Fruit fly (Drosophila melanogaster) whole organism, embryonic: ENCODE results near the gene mib2.

Source experiments
- ATbp ChIP-seq: fragments of 200-800 bp; sonication (Bioruptor generic); optimal IDR thresholded peaks from 2 replicates; lab custom pipeline; 2017; ENCODE audit warnings: missing biosample characterization, mild to moderate bottlenecking, missing genetic modification characterization, missing genetic modification reagents
- Asciz ChIP-seq: fragments of 200-800 bp; sonication (Bioruptor generic); optimal IDR thresholded peaks from 2 replicates; lab custom pipeline; 2017; ENCODE audit warnings: missing biosample characterization, mild to moderate bottlenecking, missing genetic modification characterization, missing genetic modification reagents
- CG11504 ChIP-seq: fragments of 200-800 bp; sonication (Bioruptor generic); optimal IDR thresholded peaks from 3 replicates; lab custom pipeline; 2019; ENCODE audit warnings: missing biosample characterization, mild to moderate bottlenecking, missing genetic modification characterization, moderate library complexity
- CG12219 ChIP-seq: fragments of 200-800 bp; sonication (Bioruptor generic); optimal IDR thresholded peaks from 3 replicates; lab custom pipeline; 2018; ENCODE audit warnings: missing biosample characterization, mild to moderate bottlenecking, missing genetic modification characterization
- CG14710 ChIP-seq: fragments of 200-800 bp; sonication (Bioruptor generic); optimal IDR thresholded peaks from 3 replicates; lab custom pipeline; 2019; ENCODE audit warnings: missing biosample characterization, mild to moderate bottlenecking, missing genetic modification characterization, moderate library complexity
- CG1603 ChIP-seq: fragments of 200-800 bp; sonication (Bioruptor generic); optimal IDR thresholded peaks from 2 replicates; lab custom pipeline; 2019; ENCODE audit warnings: missing biosample characterization, mild to moderate bottlenecking, missing genetic modification characterization, moderate library complexity
- CG17612 ChIP-seq: fragments of 200-800 bp; sonication (Bioruptor generic); IDR thresholded peaks from 2 replicates; pipeline ENCODE4 v1.3.6; 2022; ENCODE audit warnings: missing biosample characterization, missing genetic modification characterization
- CG17802 ChIP-seq: fragments of 200-800 bp; sonication (Bioruptor generic); optimal IDR thresholded peaks from 2 replicates; lab custom pipeline; 2018; ENCODE audit warnings: missing biosample characterization, mild to moderate bottlenecking, missing genetic modification characterization, moderate library complexity
- CG17912 ChIP-seq: fragments of 200-800 bp; sonication (Bioruptor generic); optimal IDR thresholded peaks from 2 replicates; lab custom pipeline; 2018; ENCODE audit warnings: missing biosample characterization, mild to moderate bottlenecking, missing genetic modification characterization
- CG2129 ChIP-seq: fragments of 200-800 bp; sonication (Bioruptor generic); IDR thresholded peaks from 2 replicates; pipeline ENCODE4 v1.3.6; 2022; ENCODE audit warnings: missing biosample characterization, missing genetic modification characterization; ENCODE audit not compliant: partially characterized antibody
- CG31224 ChIP-seq: fragments of 200-800 bp; sonication (Bioruptor generic); IDR thresholded peaks from 2 replicates; pipeline ENCODE4 v1.3.6; 2022; ENCODE audit warnings: missing biosample characterization, missing genetic modification characterization
- CG3995 ChIP-seq: fragments of 200-800 bp; sonication (Bioruptor generic); optimal IDR thresholded peaks from 3 replicates; lab custom pipeline; 2016; ENCODE audit warnings: missing biosample characterization, missing genetic modification characterization
- CG43689 ChIP-seq: fragments of 200-800 bp; sonication (Bioruptor generic); IDR thresholded peaks from 2 replicates; pipeline ENCODE4 v1.3.6; 2022; ENCODE audit warnings: missing biosample characterization, missing genetic modification characterization
- CG6254 ChIP-seq: fragments of 200-800 bp; sonication (Bioruptor generic); optimal IDR thresholded peaks from 3 replicates; lab custom pipeline; 2017; ENCODE audit warnings: mild to moderate bottlenecking, missing biosample characterization, missing genetic modification reagents, missing genetic modification characterization
- CG8944 ChIP-seq: fragments of 200-800 bp; sonication (Bioruptor generic); optimal IDR thresholded peaks from 3 replicates; lab custom pipeline; 2016; ENCODE audit warnings: missing biosample characterization, missing genetic modification characterization
- Doc3 ChIP-seq: fragments of 200-800 bp; sonication (Bioruptor generic); IDR thresholded peaks from 3 replicates; pipeline ENCODE4 v1.3.6; 2022; ENCODE audit warnings: missing biosample characterization, missing genetic modification characterization; ENCODE audit not compliant: partially characterized antibody
- Ets97D ChIP-seq: fragments of 200-800 bp; sonication (Bioruptor generic); optimal IDR thresholded peaks from 3 replicates; lab custom pipeline; 2016; ENCODE audit warnings: missing biosample characterization, missing genetic modification characterization
- Fer2 ChIP-seq: fragments of 200-800 bp; sonication (Bioruptor generic); optimal IDR thresholded peaks from 2 replicates; lab custom pipeline; 2018; ENCODE audit warnings: missing biosample characterization, mild to moderate bottlenecking, missing genetic modification characterization, moderate library complexity
- GATAe ChIP-seq: fragments of 200-800 bp; sonication (Bioruptor generic); conservative IDR thresholded peaks from 2 replicates; pipeline ENCODE4 v1.3.6; 2022; ENCODE audit warnings: missing biosample characterization, missing genetic modification characterization
- HLH3B ChIP-seq: fragments of 200-800 bp; sonication (Bioruptor generic); IDR thresholded peaks from 2 replicates; pipeline ENCODE4 v1.3.6; 2022; ENCODE audit warnings: missing biosample characterization, missing genetic modification characterization
- HmgD ChIP-seq: fragments of 200-800 bp; sonication (Bioruptor generic); optimal IDR thresholded peaks from 3 replicates; lab custom pipeline; 2016; ENCODE audit warnings: missing biosample characterization, missing genetic modification characterization
- MBD-R2 ChIP-seq: fragments of 200-800 bp; sonication (Bioruptor generic); IDR thresholded peaks from 2 replicates; pipeline ENCODE4 v1.3.6; 2022; ENCODE audit warnings: missing biosample characterization, missing genetic modification characterization
- MTF-1 ChIP-seq: fragments of 200-800 bp; sonication (Bioruptor generic); optimal IDR thresholded peaks from 2 replicates; lab custom pipeline; 2018; ENCODE audit warnings: missing biosample characterization, mild to moderate bottlenecking, missing genetic modification characterization, borderline replicate concordance
- Med ChIP-seq: fragments of 200-800 bp; sonication (Bioruptor generic); peaks from one replicate; lab custom pipeline; 2016; ENCODE audit warnings: missing biosample characterization, missing genetic modification characterization, mild to moderate bottlenecking, inconsistent platforms, moderate library complexity
- NC2β ChIP-seq: fragments of 200-800 bp; sonication (Bioruptor generic); optimal IDR thresholded peaks from 2 replicates; lab custom pipeline; 2016; ENCODE audit warnings: missing biosample characterization, missing genetic modification characterization
- Oli ChIP-seq: fragments of 200-800 bp; sonication (Bioruptor generic); optimal IDR thresholded peaks from 2 replicates; lab custom pipeline; 2018; ENCODE audit warnings: missing biosample characterization, mild to moderate bottlenecking, missing genetic modification characterization, moderate library complexity
- Spps ChIP-seq: fragments of 200-800 bp; sonication (Bioruptor generic); optimal IDR thresholded peaks from 2 replicates; lab custom pipeline; 2018; ENCODE audit warnings: missing biosample characterization, mild to moderate bottlenecking, missing genetic modification characterization
- bowl ChIP-seq: fragments of 200-800 bp; sonication (Bioruptor generic); IDR thresholded peaks from 2 replicates; pipeline ENCODE4 v1.3.6; 2022; ENCODE audit warnings: missing biosample characterization, missing genetic modification characterization
- bsh ChIP-seq, 2 experiments: fragments of 200-800 bp; sonication (Bioruptor generic); optimal IDR thresholded peaks; 2 replicates each; lab custom pipeline; 2017 to 2018; ENCODE audit warnings: mild to moderate bottlenecking in 2 of 2, missing biosample characterization in 2 of 2, missing genetic modification characterization in 2 of 2, moderate library complexity in 1 of 2
- cad ChIP-seq: fragments of >200 bp; optimal IDR thresholded peaks from 2 replicates; lab custom pipeline; 2017; ENCODE audit warnings: missing biosample characterization, missing genetic modification characterization
- cg ChIP-seq: fragments of 200-800 bp; sonication (Bioruptor generic); optimal IDR thresholded peaks from 3 replicates; lab custom pipeline; 2019; ENCODE audit warnings: missing biosample characterization, mild to moderate bottlenecking, missing genetic modification characterization, moderate library complexity
- ci ChIP-seq: fragments of 200-800 bp; sonication (Bioruptor generic); IDR thresholded peaks from 3 replicates; pipeline ENCODE4 v1.3.6; 2022; ENCODE audit warnings: missing biosample characterization, missing genetic modification characterization
- ind ChIP-seq: fragments of 200-800 bp; sonication (Bioruptor generic); optimal IDR thresholded peaks from 3 replicates; lab custom pipeline; 2016; ENCODE audit warnings: missing biosample characterization, missing genetic modification characterization
- lilli ChIP-seq: fragments of 200-800 bp; sonication (Bioruptor generic); optimal IDR thresholded peaks from 3 replicates; lab custom pipeline; 2016; ENCODE audit warnings: missing biosample characterization, missing genetic modification characterization
- lov ChIP-seq, 2 experiments: fragments of 200-800 bp in 1 of 2; fragments of >200 bp in 1 of 2; sonication (Bioruptor generic) in 1 of 2; IDR thresholded peaks in 1 of 2; optimal IDR thresholded peaks in 1 of 2; 2 replicates in 1 of 2; 3 replicates in 1 of 2; pipeline versions ENCODE4 v1.3.6 to Lab custom; 2017 to 2022; ENCODE audit warnings: missing biosample characterization in 1 of 2, missing genetic modification characterization in 1 of 2
- org-1 ChIP-seq: fragments of 200-800 bp; sonication (Bioruptor generic); optimal IDR thresholded peaks from 2 replicates; lab custom pipeline; 2017; ENCODE audit warnings: missing biosample characterization, missing genetic modification characterization
- pzg ChIP-seq: fragments of 200-800 bp; sonication (Bioruptor generic); optimal IDR thresholded peaks from 3 replicates; lab custom pipeline; 2018; ENCODE audit warnings: missing biosample characterization, mild to moderate bottlenecking, missing genetic modification characterization, moderate library complexity
- schlank ChIP-seq: fragments of 200-800 bp; sonication (Bioruptor generic); optimal IDR thresholded peaks from 2 replicates; lab custom pipeline; 2018; ENCODE audit warnings: missing biosample characterization, mild to moderate bottlenecking, missing genetic modification characterization
- slbo ChIP-seq: fragments of 200-800 bp; sonication (Bioruptor generic); IDR thresholded peaks from 2 replicates; pipeline ENCODE4 v1.3.6; 2022; ENCODE audit warnings: missing biosample characterization, missing genetic modification characterization
- slp2 ChIP-seq: fragments of 200-800 bp; sonication (Bioruptor generic); optimal IDR thresholded peaks from 2 replicates; lab custom pipeline; 2016; ENCODE audit warnings: missing biosample characterization, missing genetic modification characterization
- sna ChIP-seq: fragments of 200-800 bp; sonication (Bioruptor generic); IDR thresholded peaks from 2 replicates; pipeline ENCODE4 v1.3.6; 2022; ENCODE audit warnings: missing biosample characterization, missing genetic modification characterization; ENCODE audit not compliant: partially characterized antibody
- stwl ChIP-seq: fragments of 200-800 bp; sonication (Bioruptor generic); optimal IDR thresholded peaks from 3 replicates; lab custom pipeline; 2018; ENCODE audit warnings: missing biosample characterization, mild to moderate bottlenecking, missing genetic modification characterization, moderate library complexity
- tgo ChIP-seq: fragments of 200-800 bp; sonication (Bioruptor generic); IDR thresholded peaks from 3 replicates; pipeline ENCODE4 v1.3.6; 2022; ENCODE audit warnings: missing biosample characterization, missing genetic modification characterization
- unpg ChIP-seq: fragments of 200-800 bp; sonication (Bioruptor generic); optimal IDR thresholded peaks from 3 replicates; lab custom pipeline; 2018; ENCODE audit warnings: missing biosample characterization, mild to moderate bottlenecking, missing genetic modification characterization, moderate library complexity
- wek ChIP-seq: fragments of 200-800 bp; sonication (Bioruptor generic); optimal IDR thresholded peaks from 3 replicates; lab custom pipeline; 2018; ENCODE audit warnings: missing biosample characterization, mild to moderate bottlenecking, missing genetic modification characterization, moderate library complexity

The mib2 gene

DNA sequence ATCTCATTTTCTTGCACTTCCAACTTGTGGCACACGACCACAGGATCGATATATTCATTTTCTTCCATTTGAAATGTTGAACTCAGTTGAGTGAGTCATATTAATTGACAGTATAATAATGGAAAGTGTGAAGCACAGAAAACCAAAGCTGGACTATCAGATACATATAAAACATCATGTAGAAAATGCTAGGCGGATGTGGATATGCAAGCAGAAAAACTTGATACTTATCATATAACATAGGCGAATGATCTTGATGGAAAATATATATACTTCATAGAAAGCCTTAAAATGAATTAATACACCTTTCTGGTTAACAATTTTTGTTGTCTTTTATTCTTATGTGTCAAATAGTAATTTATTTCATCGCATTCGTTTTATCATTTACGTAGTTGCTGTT, 44.7 kb downstream of the mib2 start, which contains the start of gene CG10700:
TSS of gene CG10700 (minus strand) at position 101 of the 400 bp plus-strand sequence.
- no peak for TF ChIP-seq HmgD
- TF ChIP-seq lilli (GFP tag; lab: Kevin White, UChicago), result no peak
- no peak for TF ChIP-seq CG14710 (tag; lab: Kevin White, UChicago)
- no peak for TF ChIP-seq CG3995
- TF ChIP-seq slp2 (GFP tag; lab: Kevin White, UChicago), result no peak
- TF ChIP-seq CG17802 (tag; lab: Kevin White, UChicago), result no peak
- no peak for TF ChIP-seq Fer2 (tag; lab: Kevin White, UChicago)
- TF ChIP-seq NC2β (GFP tag; lab: Kevin White, UChicago), result no peak
- no peak for TF ChIP-seq Spps
- no peak for TF ChIP-seq CG2129 (GFP tag; lab: Robert Waterston, UW)
- TF ChIP-seq CG31224 (GFP tag; lab: Robert Waterston, UW), result no peak
- TF ChIP-seq tgo (GFP tag; lab: Robert Waterston, UW), result no peak
- no peak for TF ChIP-seq CG8944 (GFP tag; lab: Kevin White, UChicago)

- TF ChIP-seq HLH3B (GFP tag; lab: Robert Waterston, UW), result 0 out of 2 replicates have a peak, but pooled peaks have one; percentile 4
- no peak for TF ChIP-seq schlank (tag; lab: Kevin White, UChicago)
- TF ChIP-seq CG12219 (GFP tag; lab: Kevin White, UChicago), result peak; percentile 25
- TF ChIP-seq CG17912, result no peak
- TF ChIP-seq stwl (tag; lab: Kevin White, UChicago), result peak; percentile 65
- 0 out of 2 replicates have a peak, but pooled peaks have one; percentile 21 for TF ChIP-seq MBD-R2 (GFP tag; lab: Robert Waterston, UW)
- peak; percentile 10 for TF ChIP-seq unpg (GFP tag; lab: Kevin White, UChicago)
- peak; percentile 35 for TF ChIP-seq cg (GFP tag; lab: Kevin White, UChicago)
- TF ChIP-seq pzg (GFP tag; lab: Kevin White, UChicago), result no peak
- TF ChIP-seq cad, result no peak
- peak; percentile 41; the same call in 1 of the 2 replicates for TF ChIP-seq CG43689
- TF ChIP-seq CG1603 (tag; lab: Kevin White, UChicago), result peak; percentile 33
- TF ChIP-seq CG17612, result no peak
- peak; percentile 99 for TF ChIP-seq CG11504 (tag; lab: Kevin White, UChicago)
- no peak for TF ChIP-seq lov (optimal IDR thresholded peaks at IDR 0.05; lab: Kevin White, UChicago)
- TF ChIP-seq lov (GFP tag; IDR thresholded peaks at IDR 0.05; lab: Robert Waterston, UW), result 0 out of 3 replicates have a peak, but pooled peaks have one; percentile 47
- 0 out of 3 replicates have a peak, but pooled peaks have one; percentile 24 for TF ChIP-seq Doc3
- peak; percentile 5 for TF ChIP-seq ATbp (GFP tag; lab: Kevin White, UChicago)
- TF ChIP-seq Ets97D (GFP tag; lab: Kevin White, UChicago), result peak; percentile 59
- peak; percentile 31 for TF ChIP-seq Asciz
- peak; percentile 16 for TF ChIP-seq wek (GFP tag; lab: Kevin White, UChicago)
- no peak for TF ChIP-seq GATAe (GFP tag; lab: Robert Waterston, UW)
- TF ChIP-seq bowl (GFP tag; lab: Robert Waterston, UW), result peak; percentile 18; the same call in 1 of the 2 replicates
- TF ChIP-seq sna (GFP tag; lab: Robert Waterston, UW), result peak; percentile 35; the same call in 1 of the 2 replicates
- TF ChIP-seq ind (GFP tag; lab: Kevin White, UChicago), result no peak
- peak; percentile 27 for TF ChIP-seq MTF-1 (GFP tag; lab: Kevin White, UChicago)
- 0 out of 2 replicates have a peak, but pooled peaks have one; percentile 10 for TF ChIP-seq slbo (GFP tag; lab: Robert Waterston, UW)
- TF ChIP-seq Med, result peak; percentile 61
- no peak for TF ChIP-seq Oli
- TF ChIP-seq ci (GFP tag; lab: Robert Waterston, UW), result peak; percentile 88
- TF ChIP-seq bsh (GFP tag; optimal IDR thresholded peaks at IDR 0.05; lab: Kevin White, UChicago), result peak in 1 of 2 experiments; percentile 22
- peak; percentile 7 for TF ChIP-seq org-1 (GFP tag; lab: Kevin White, UChicago)
- peak; percentile 8 for TF ChIP-seq CG6254
Measured at dm6 chr2L:19079742-19080141, 45.5 kb downstream of the mib2 start.
